Worm (Caenorhabditis elegans) whole organism, midembryonic: ENCODE data around the gene fbxb-119.

ENCODE experiments used
- T22C8.4 ChIP-seq: fragments of 200-800 bp; sonication (Bioruptor generic); IDR thresholded peaks from 2 replicates; pipeline ENCODE4 v1.3.6; 2022; ENCODE audit warnings: missing genetic modification characterization, missing compliant biosample characterization
- cog-1 ChIP-seq: sonication (generic microtip); optimal IDR thresholded peaks from 2 replicates; lab custom pipeline; 2016; ENCODE audit warnings: missing genetic modification characterization, missing compliant biosample characterization
- flt-1 ChIP-seq: fragments of 200-800 bp; sonication (Bioruptor generic); IDR thresholded peaks from 2 replicates; pipeline ENCODE4 v1.3.6; 2022; ENCODE audit warnings: missing genetic modification characterization, missing compliant biosample characterization
- klf-2 ChIP-seq: fragments of 200-800 bp; sonication (Bioruptor generic); conservative IDR thresholded peaks from 2 replicates; pipeline ENCODE4 v1.3.6; 2022; ENCODE audit warnings: missing genetic modification reagents, missing genetic modification characterization, missing compliant biosample characterization
- med-1 ChIP-seq: sonication (generic microtip); optimal IDR thresholded peaks from 2 replicates; lab custom pipeline; 2017; ENCODE audit warnings: missing genetic modification characterization, mild to moderate bottlenecking, missing compliant biosample characterization, antibody characterized with exemption, missing genetic modification reagents; ENCODE audit not compliant: insufficient read depth
- ref-1 ChIP-seq: fragments of 200-800 bp; sonication (Bioruptor generic); conservative IDR thresholded peaks from 2 replicates; pipeline ENCODE4 v1.3.6; 2022; ENCODE audit warnings: missing genetic modification reagents, missing genetic modification characterization, missing compliant biosample characterization
- tab-1 ChIP-seq: fragments of 200-800 bp; sonication (Bioruptor generic); IDR thresholded peaks from 2 replicates; pipeline ENCODE4 v1.3.6; 2022; ENCODE audit warnings: missing genetic modification characterization, missing compliant biosample characterization
- ztf-23 ChIP-seq: fragments of 200-800 bp; sonication (Bioruptor generic); IDR thresholded peaks from 2 replicates; pipeline ENCODE4 v1.3.6; 2022; ENCODE audit warnings: missing genetic modification reagents, missing genetic modification characterization, missing compliant biosample characterization
- ztf-29 ChIP-seq: fragments of 200-800 bp; sonication (Bioruptor generic); IDR thresholded peaks from 2 replicates; pipeline ENCODE4 v1.3.6; 2022; ENCODE audit warnings: missing genetic modification reagents, missing genetic modification characterization, missing compliant biosample characterization

The fbxb-119 gene

DNA sequence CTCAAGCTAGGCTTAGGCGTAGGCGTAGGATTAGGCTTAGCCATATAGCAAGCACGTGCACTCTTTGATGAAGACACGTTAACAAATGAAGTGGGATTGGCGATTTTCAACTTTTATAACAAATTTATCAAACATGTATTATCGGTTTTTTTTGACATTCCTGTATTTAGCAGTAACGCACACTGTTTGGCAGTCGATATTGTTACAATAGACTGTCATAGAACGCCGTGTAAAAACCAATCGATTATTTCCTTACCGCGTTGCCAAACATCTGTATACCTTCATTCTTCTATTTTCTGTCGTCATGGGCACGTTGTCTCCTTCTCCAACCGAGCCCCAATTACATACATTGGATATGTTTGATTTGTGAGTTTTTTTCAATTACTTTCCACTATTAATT lies at the start of gene fbxb-119:
fbxb-119 (plus strand) TSS at position 301 of the 400 bp plus-strand sequence.
- no peak for TF ChIP-seq tab-1

- TF ChIP-seq tab-1 (no peak), ztf-23 (GFP tag; lab: Robert Waterston, UW) (no peak), flt-1 (no peak), ref-1 (GFP tag; lab: Robert Waterston, UW) (no peak), med-1 (GFP tag; lab: Kevin White, UChicago) (no peak), cog-1 (tag; lab: Kevin White, UChicago) (no peak), T22C8.4 (GFP tag; lab: Robert Waterston, UW) (no peak), ztf-29 (GFP tag; lab: Robert Waterston, UW) (no peak), klf-2 (GFP tag; lab: Robert Waterston, UW) (no peak)
Observed at ce11 chrV:18268744-18269143, 49.7 kb upstream of the fbxb-119 start, which contains the start of gene fbxa-213. fbxa-213 (minus strand) TSS chrV:18268844.

- TF ChIP-seq cog-1 (tag; lab: Kevin White, UChicago), result no peak
- TF ChIP-seq med-1 (GFP tag; lab: Kevin White, UChicago), result no peak
- no peak for TF ChIP-seq klf-2 (GFP tag; lab: Robert Waterston, UW)
- TF ChIP-seq flt-1, result no peak
- TF ChIP-seq T22C8.4 (GFP tag; lab: Robert Waterston, UW), result no peak
- no peak for TF ChIP-seq ztf-23 (GFP tag; lab: Robert Waterston, UW)
- no peak for TF ChIP-seq tab-1
- no peak for TF ChIP-seq ztf-29 (GFP tag; lab: Robert Waterston, UW)
- no peak for TF ChIP-seq ref-1 (GFP tag; lab: Robert Waterston, UW)
Observed at ce11 chrV:18269885-18270284, 48.5 kb upstream of the fbxb-119 start, which contains the start of gene skr-6. skr-6 (minus strand) TSS chrV:18269985.

DNA sequence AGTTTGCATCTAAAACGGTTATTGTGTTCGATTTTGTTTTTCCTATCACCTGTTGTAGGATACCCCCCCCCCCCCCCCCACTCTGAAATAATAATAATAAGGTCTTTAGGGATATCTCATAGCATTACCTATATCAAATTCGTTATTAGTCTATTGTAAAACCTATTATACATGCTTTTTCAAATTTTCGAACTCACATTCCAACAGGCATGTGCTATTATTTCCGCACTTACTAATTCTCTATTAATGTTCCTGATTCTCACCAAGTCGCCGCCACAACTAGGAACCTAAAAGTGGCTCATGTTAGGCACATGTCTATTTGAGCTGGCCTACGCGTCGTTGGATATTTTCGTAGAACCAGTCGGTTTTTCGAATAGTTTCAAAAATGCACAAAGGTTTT lies 48.0 kb upstream of the fbxb-119 start, which contains the start of gene Y37H2C.4:
Y37H2C.4 (plus strand) TSS at position 301 of the 400 bp plus-strand sequence.
- no peak for TF ChIP-seq ref-1 (GFP tag; lab: Robert Waterston, UW)
- no peak for TF ChIP-seq cog-1 (tag; lab: Kevin White, UChicago)
- no peak for TF ChIP-seq ztf-23 (GFP tag; lab: Robert Waterston, UW)
- TF ChIP-seq T22C8.4 (GFP tag; lab: Robert Waterston, UW), result no peak
- TF ChIP-seq ztf-29 (GFP tag; lab: Robert Waterston, UW), result no peak
- no peak for TF ChIP-seq tab-1
- TF ChIP-seq med-1 (GFP tag; lab: Kevin White, UChicago), result no peak
- TF ChIP-seq klf-2 (GFP tag; lab: Robert Waterston, UW), result no peak
- no peak for TF ChIP-seq flt-1

- TF ChIP-seq ref-1 (GFP tag; lab: Robert Waterston, UW) (no peak), cog-1 (tag; lab: Kevin White, UChicago) (no peak), med-1 (GFP tag; lab: Kevin White, UChicago) (no peak), T22C8.4 (GFP tag; lab: Robert Waterston, UW) (no peak), klf-2 (GFP tag; lab: Robert Waterston, UW) (no peak), ztf-23 (GFP tag; lab: Robert Waterston, UW) (no peak), ztf-29 (GFP tag; lab: Robert Waterston, UW) (no peak), tab-1 (no peak), flt-1 (no peak)
Observed at ce11 chrV:18280778-18281177, 37.6 kb upstream of the fbxb-119 start, which contains the start of gene Y51A2A.16. Y51A2A.16 (minus strand) TSS chrV:18280878.

DNA sequence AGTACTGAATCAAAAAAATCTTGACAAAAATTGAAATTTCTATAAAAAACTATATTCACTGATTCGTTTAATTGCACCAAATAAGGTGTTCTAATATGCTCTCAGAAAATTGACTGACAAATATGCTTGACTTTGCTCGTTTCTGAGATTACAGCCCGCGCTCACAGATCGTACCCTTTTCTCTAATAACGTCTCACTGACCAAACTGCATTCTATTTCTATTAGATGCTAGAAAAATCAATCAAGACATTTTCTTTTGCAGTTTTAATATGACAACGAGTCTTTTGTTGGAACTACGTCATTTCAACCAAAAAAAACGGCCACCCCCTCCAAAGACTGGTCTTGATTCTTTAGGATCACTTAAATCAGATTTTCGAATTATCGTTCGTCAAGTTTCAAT lies 35.8 kb upstream of the fbxb-119 start, which contains the start of gene clec-247:
clec-247 (plus strand) TSS at position 301 of the 400 bp plus-strand sequence.
- TF ChIP-seq ref-1 (GFP tag; lab: Robert Waterston, UW) (no peak), med-1 (GFP tag; lab: Kevin White, UChicago) (no peak), tab-1 (no peak), T22C8.4 (GFP tag; lab: Robert Waterston, UW) (no peak), flt-1 (no peak), klf-2 (GFP tag; lab: Robert Waterston, UW) (no peak), ztf-23 (GFP tag; lab: Robert Waterston, UW) (no peak), cog-1 (tag; lab: Kevin White, UChicago) (no peak), ztf-29 (GFP tag; lab: Robert Waterston, UW) (no peak)

DNA sequence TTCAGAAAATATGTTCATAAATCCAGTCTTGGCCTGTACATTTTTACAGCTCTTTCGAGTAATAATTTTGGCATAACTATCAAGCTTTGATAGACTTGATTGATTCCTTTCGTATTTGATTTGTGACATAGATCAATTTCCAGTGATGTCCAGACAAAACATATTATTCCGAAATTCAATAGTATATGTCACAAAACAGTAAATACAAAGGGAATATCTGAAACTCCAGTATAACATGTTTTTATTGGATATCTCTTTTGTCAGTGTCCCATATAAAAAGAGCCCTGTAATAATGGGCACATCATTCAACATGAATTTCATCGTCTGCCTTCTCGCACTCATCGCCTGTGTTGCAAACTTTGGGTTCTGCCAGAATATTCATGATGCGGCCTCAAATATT lies 27.8 kb upstream of the fbxb-119 start, which contains the start of gene Y51A2A.4:
Y51A2A.4 (plus strand) TSS at position 301 of the 400 bp plus-strand sequence.
- no peak for TF ChIP-seq ref-1 (GFP tag; lab: Robert Waterston, UW)
- no peak for TF ChIP-seq tab-1

- no peak for TF ChIP-seq ref-1 (GFP tag; lab: Robert Waterston, UW)
- TF ChIP-seq ztf-29 (GFP tag; lab: Robert Waterston, UW), result no peak
- TF ChIP-seq cog-1 (tag; lab: Kevin White, UChicago), result no peak
- no peak for TF ChIP-seq flt-1
- TF ChIP-seq med-1 (GFP tag; lab: Kevin White, UChicago), result no peak
- no peak for TF ChIP-seq T22C8.4 (GFP tag; lab: Robert Waterston, UW)
- no peak for TF ChIP-seq klf-2 (GFP tag; lab: Robert Waterston, UW)
- no peak for TF ChIP-seq ztf-23 (GFP tag; lab: Robert Waterston, UW)
- TF ChIP-seq tab-1, result no peak
Observed at ce11 chrV:18292295-18292694, 26.1 kb upstream of the fbxb-119 start, which contains the start of gene Y51A2A.12. Y51A2A.12 (plus strand) TSS chrV:18292595.

- TF ChIP-seq ref-1 (GFP tag; lab: Robert Waterston, UW) (no peak), flt-1 (no peak), cog-1 (tag; lab: Kevin White, UChicago) (no peak)
Observed at ce11 chrV:18298506-18298905, 19.9 kb upstream of the fbxb-119 start, which contains the start of gene Y51A2A.5. Y51A2A.5 (plus strand) TSS chrV:18298806.

DNA sequence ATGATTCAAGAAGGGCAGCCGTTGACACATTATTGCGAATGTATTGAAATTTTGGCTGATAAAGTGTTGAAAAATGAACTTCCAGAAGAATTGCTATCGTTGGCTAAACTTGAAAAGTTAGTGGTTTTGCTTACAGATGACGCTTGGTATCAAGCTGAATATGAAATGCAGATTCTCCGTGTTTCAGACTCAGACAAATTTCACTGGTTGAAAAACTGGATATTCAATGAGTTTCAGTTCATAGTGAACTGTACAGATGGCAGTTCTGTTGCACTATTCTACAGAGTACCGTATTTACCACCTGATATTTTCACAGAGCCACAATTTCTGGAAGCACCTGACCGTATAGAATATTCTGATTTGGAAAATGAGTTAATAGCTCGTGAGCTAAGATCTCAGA lies 19.1 kb upstream of the fbxb-119 start:
- TF ChIP-seq cog-1 (tag; lab: Kevin White, UChicago) (no peak), ztf-29 (GFP tag; lab: Robert Waterston, UW) (no peak), med-1 (GFP tag; lab: Kevin White, UChicago) (no peak), T22C8.4 (GFP tag; lab: Robert Waterston, UW) (no peak), klf-2 (GFP tag; lab: Robert Waterston, UW) (no peak), tab-1 (no peak), ref-1 (GFP tag; lab: Robert Waterston, UW) (no peak), flt-1 (no peak), ztf-23 (GFP tag; lab: Robert Waterston, UW) (no peak)
